Worm (Caenorhabditis elegans) whole organism, L4 larva: ENCODE data around the gene srlf-14.

ENCODE experiments used
- ZK546.5 ChIP-seq, 2 experiments: sonication (generic microtip); optimal IDR thresholded peaks; 2 replicates each; lab custom pipeline; 2017; ENCODE audit warnings: missing biosample characterization in 2 of 2, missing genetic modification characterization in 2 of 2
- aly-2 ChIP-seq: sonication (generic microtip); optimal IDR thresholded peaks from 2 replicates; lab custom pipeline; 2018; ENCODE audit warnings: missing biosample characterization, missing genetic modification characterization
- ceh-44 ChIP-seq: fragments of 200-800 bp; sonication (Bioruptor generic); IDR thresholded peaks from 2 replicates; pipeline ENCODE4 v1.3.6; 2022; ENCODE audit warnings: missing genetic modification reagents, missing genetic modification characterization, missing compliant biosample characterization
- daf-12 ChIP-seq: fragments of 150-350 bp; optimal IDR thresholded peaks from 2 replicates; lab custom pipeline; 2014; ENCODE audit warnings: missing biosample characterization, missing genetic modification reagents, missing genetic modification characterization
- fos-1 ChIP-seq: fragments of 150-350 bp; optimal IDR thresholded peaks from 2 replicates; lab custom pipeline; 2014; ENCODE audit warnings: missing biosample characterization, missing genetic modification characterization
- skn-1 ChIP-seq: fragments of 150-350 bp; optimal IDR thresholded peaks from 2 replicates; lab custom pipeline; 2014; ENCODE audit warnings: missing biosample characterization, missing genetic modification characterization

DNA sequence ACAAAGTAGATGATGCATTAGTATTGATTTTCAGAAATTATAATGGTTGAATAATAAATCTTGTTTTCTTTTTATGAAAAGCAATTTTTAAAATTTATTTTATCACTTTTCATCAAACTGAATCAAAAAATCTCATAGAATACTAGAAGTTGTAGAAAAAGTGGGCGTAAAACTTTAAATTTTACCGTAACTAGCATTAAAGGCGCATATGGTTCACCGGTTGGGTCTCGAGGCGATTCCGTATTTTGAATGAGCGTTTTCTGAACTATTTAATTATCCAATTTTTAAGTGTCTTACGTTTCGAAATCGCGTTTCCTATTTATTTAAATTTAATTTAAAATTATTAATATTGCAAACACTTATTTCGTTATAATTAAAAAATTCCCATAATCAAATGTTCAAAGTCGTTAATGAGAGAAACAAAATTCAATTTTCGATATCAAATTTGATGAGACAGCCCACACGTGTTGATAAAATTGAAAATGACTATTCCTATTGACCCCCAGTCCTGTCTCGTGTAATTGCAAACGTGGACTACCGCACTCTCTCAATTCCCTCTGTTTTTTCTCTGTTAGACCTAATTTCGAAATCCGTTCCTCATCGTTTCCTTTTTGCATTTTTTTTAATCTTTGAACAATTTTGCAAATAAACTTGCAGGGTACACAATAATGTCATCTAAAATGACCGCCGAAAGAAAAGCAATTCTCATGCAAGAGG, 35.7 kb downstream of the srlf-14 start, which contains the start of the genes T11G6.2 and hars-1:
- TF ChIP-seq skn-1 (tag; lab: Kevin White, UChicago) = no peak
- no peak for TF ChIP-seq ceh-44 (GFP tag; lab: Robert Waterston, UW)
- no peak for TF ChIP-seq fos-1 (tag; lab: Kevin White, UChicago)
- TF ChIP-seq aly-2 (tag; lab: Kevin White, UChicago) = no peak
- no peak for TF ChIP-seq ZK546.5 (tag; optimal IDR thresholded peaks at IDR 0.05; lab: Kevin White, UChicago)
- no peak for TF ChIP-seq daf-12 (tag; lab: Kevin White, UChicago)
